Worm (Caenorhabditis elegans): ENCODE results near the gene clec-207.

DNA sequence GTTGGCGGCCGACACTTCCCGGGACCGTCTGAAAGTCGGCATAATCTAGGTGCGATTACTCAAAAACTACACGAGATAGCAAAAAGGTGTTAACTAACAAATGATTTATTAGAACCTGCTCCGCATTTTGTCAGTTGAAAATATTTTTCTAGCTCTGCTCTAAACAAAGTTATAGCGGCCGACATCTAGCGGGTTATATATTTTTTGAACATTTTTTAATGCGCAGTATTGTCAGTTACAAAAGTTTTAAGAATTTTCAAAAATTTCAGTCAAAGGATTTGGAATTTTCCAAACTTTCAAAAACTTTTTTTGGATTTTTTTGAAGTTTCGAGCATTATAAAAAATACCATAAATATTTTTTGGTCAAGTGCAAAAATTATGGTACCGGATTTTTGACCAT, 14.6 kb upstream of the clec-207 start:
- no peak for TF ChIP-seq lin-13 (GFP tag; optimal IDR thresholded peaks at IDR 0.05)
- no peak for TF ChIP-seq zip-4 (GFP tag; optimal IDR thresholded peaks at IDR 0.05)
- TF ChIP-seq nhr-77 (tag; optimal IDR thresholded peaks at IDR 0.05), result no peak
- TF ChIP-seq blmp-1 (tag; optimal IDR thresholded peaks at IDR 0.05), result no peak
- TF ChIP-seq ama-1 (optimal IDR thresholded peaks at IDR 0.05), result no peak
- TF ChIP-seq ces-1 (GFP tag; optimal IDR thresholded peaks at IDR 0.05), result no peak
- no peak for TF ChIP-seq nhr-71 (tag; optimal IDR thresholded peaks at IDR 0.05)
- TF ChIP-seq xbp-1 (tag; optimal IDR thresholded peaks at IDR 0.05), result no peak
- TF ChIP-seq ztf-11 (tag; optimal IDR thresholded peaks at IDR 0.05), result no peak
- TF ChIP-seq fkh-10 (GFP tag; optimal IDR thresholded peaks at IDR 0.05), result no peak
- no peak for TF ChIP-seq unc-62 (GFP tag; optimal IDR thresholded peaks at IDR 0.05)
- TF ChIP-seq nhr-28 (tag; optimal IDR thresholded peaks at IDR 0.05), result no peak

All from whole organism, L1 larva.